Fruit fly (Drosophila melanogaster): ENCODE data around the gene CG6184.

- TF ChIP-seq CG4730 (GFP tag; IDR thresholded peaks at IDR 0.05) (no peak), sim (GFP tag; IDR thresholded peaks at IDR 0.05) (no peak), CG2678 (tag; optimal IDR thresholded peaks at IDR 0.05) (no peak), NFAT (GFP tag; IDR thresholded peaks at IDR 0.05) (no peak), Dll (GFP tag; IDR thresholded peaks at IDR 0.05; ENCODE audit: partially characterized antibody) (no peak), CG9797 (GFP tag; optimal IDR thresholded peaks at IDR 0.05) (no peak), CG13775 (GFP tag; optimal IDR thresholded peaks at IDR 0.05) (no peak), CG8290 (GFP tag; optimal IDR thresholded peaks at IDR 0.05) (no peak), CG8290 (tag; optimal IDR thresholded peaks at IDR 0.05) (no peak), CG2120 (GFP tag; optimal IDR thresholded peaks at IDR 0.05) (no peak), wor (GFP tag; IDR thresholded peaks at IDR 0.05) (no peak), btn (GFP tag; optimal IDR thresholded peaks at IDR 0.05) (no peak), psq (GFP tag; optimal IDR thresholded peaks at IDR 0.05) (no peak), gro (GFP tag; optimal IDR thresholded peaks at IDR 0.05) (no peak), GATAe (GFP tag; conservative IDR thresholded peaks at IDR 0.05) (no peak)
Measured at dm6 chr3R:19682424-19682823, 24.8 kb upstream of the CG6184 start.
